Worm (Caenorhabditis elegans) whole organism, late embryonic: ENCODE measurements around the gene F54B11.9.

ENCODE experiments used
- ama-1 ChIP-seq: fragments of 150-350 bp; optimal IDR thresholded peaks from 2 replicates; lab custom pipeline; 2014
- ceh-9 ChIP-seq: sonication (generic microtip); optimal IDR thresholded peaks from 2 replicates; lab custom pipeline; 2016; ENCODE audit warnings: mild to moderate bottlenecking, missing genetic modification characterization, inconsistent platforms, missing compliant biosample characterization
- ets-4 ChIP-seq: sonication (generic microtip); optimal IDR thresholded peaks from 2 replicates; lab custom pipeline; 2016; ENCODE audit warnings: missing genetic modification characterization, missing compliant biosample characterization
- hlh-13 ChIP-seq: fragments of 200-800 bp; sonication (Bioruptor generic); optimal IDR thresholded peaks from 2 replicates; lab custom pipeline; 2018; ENCODE audit warnings: mild to moderate bottlenecking, missing genetic modification characterization, missing compliant biosample characterization
- pax-1 ChIP-seq: fragments of 150-350 bp; optimal IDR thresholded peaks from 2 replicates; lab custom pipeline; 2014; ENCODE audit warnings: missing biosample characterization, missing genetic modification characterization
- pha-4 ChIP-seq: fragments of 150-350 bp; optimal IDR thresholded peaks from 2 replicates; lab custom pipeline; 2018; ENCODE audit warnings: missing biosample characterization, missing genetic modification reagents, missing genetic modification characterization
- sox-4 ChIP-seq: sonication (generic microtip); optimal IDR thresholded peaks from 2 replicates; lab custom pipeline; 2017; ENCODE audit warnings: mild to moderate bottlenecking, missing genetic modification characterization, inconsistent platforms, missing compliant biosample characterization

- TF ChIP-seq ceh-9 (tag; lab: Kevin White, UChicago) (no peak), sox-4 (tag; lab: Kevin White, UChicago) (no peak), ets-4 (no peak), pha-4 (tag; lab: Kevin White, UChicago) (no peak), pax-1 (tag; lab: Kevin White, UChicago) (no peak), ama-1 (lab: Kevin White, UChicago) (no peak), hlh-13 (no peak)
These were observed 1.5 kb upstream of the F54B11.9 start, which contains the start of gene F54B11.8 for ce11 chrX:13603826-13604225.
